Fruit fly (Drosophila melanogaster) whole organism, embryonic: ENCODE data around the gene Cad99C.

ENCODE experiments used
- Adf1 ChIP-seq: fragments of 200-800 bp; sonication (Bioruptor generic); IDR thresholded peaks from 2 replicates; pipeline ENCODE4 v1.3.6; 2022; ENCODE audit warnings: missing biosample characterization, missing genetic modification characterization
- CG11723 ChIP-seq: fragments of 200-800 bp; sonication (Bioruptor generic); optimal IDR thresholded peaks from 2 replicates; lab custom pipeline; 2017; ENCODE audit warnings: missing biosample characterization, mild to moderate bottlenecking, missing genetic modification characterization
- CG13123 ChIP-seq: fragments of 200-800 bp; sonication (Bioruptor generic); optimal IDR thresholded peaks from 2 replicates; lab custom pipeline; 2016; ENCODE audit warnings: missing biosample characterization, missing genetic modification characterization
- CG13287 ChIP-seq: fragments of 200-800 bp; sonication (Bioruptor generic); IDR thresholded peaks from 2 replicates; pipeline ENCODE4 v1.3.6; 2022; ENCODE audit warnings: missing biosample characterization, missing genetic modification characterization; ENCODE audit not compliant: partially characterized antibody
- CG13624 ChIP-seq: fragments of 200-800 bp; sonication (Bioruptor generic); optimal IDR thresholded peaks from 2 replicates; lab custom pipeline; 2016; ENCODE audit warnings: missing biosample characterization, missing genetic modification characterization
- CG14667 ChIP-seq: fragments of 200-800 bp; sonication (Bioruptor generic); IDR thresholded peaks from 2 replicates; pipeline ENCODE4 v1.3.6; 2022; ENCODE audit warnings: missing biosample characterization, missing genetic modification characterization
- CG14710 ChIP-seq: fragments of 200-800 bp; sonication (Bioruptor generic); optimal IDR thresholded peaks from 3 replicates; lab custom pipeline; 2019; ENCODE audit warnings: missing biosample characterization, mild to moderate bottlenecking, missing genetic modification characterization, moderate library complexity
- CG15601 ChIP-seq: fragments of 200-800 bp; sonication (Bioruptor generic); optimal IDR thresholded peaks from 3 replicates; lab custom pipeline; 2019; ENCODE audit warnings: missing biosample characterization, mild to moderate bottlenecking, missing genetic modification characterization, moderate library complexity
- CG17612 ChIP-seq: fragments of 200-800 bp; sonication (Bioruptor generic); IDR thresholded peaks from 2 replicates; pipeline ENCODE4 v1.3.6; 2022; ENCODE audit warnings: missing biosample characterization, missing genetic modification characterization
- CG2120 ChIP-seq: fragments of 200-800 bp; sonication (Bioruptor generic); optimal IDR thresholded peaks from 3 replicates; lab custom pipeline; 2016; ENCODE audit warnings: missing biosample characterization, missing genetic modification characterization
- CG2129 ChIP-seq: fragments of 200-800 bp; sonication (Bioruptor generic); IDR thresholded peaks from 2 replicates; pipeline ENCODE4 v1.3.6; 2022; ENCODE audit warnings: missing biosample characterization, missing genetic modification characterization; ENCODE audit not compliant: partially characterized antibody
- CG30431 ChIP-seq: fragments of 200-800 bp; sonication (Bioruptor generic); optimal IDR thresholded peaks from 2 replicates; lab custom pipeline; 2017; ENCODE audit warnings: missing biosample characterization, missing genetic modification characterization
- CG34376 ChIP-seq: fragments of 200-800 bp; sonication (Bioruptor generic); optimal IDR thresholded peaks from 2 replicates; lab custom pipeline; 2018; ENCODE audit warnings: missing biosample characterization, mild to moderate bottlenecking, missing genetic modification characterization
- CG3847 ChIP-seq: fragments of 200-800 bp; sonication (Bioruptor generic); IDR thresholded peaks from 2 replicates; pipeline ENCODE4 v1.3.6; 2022; ENCODE audit warnings: missing biosample characterization, missing genetic modification characterization
- CG4404 ChIP-seq: fragments of 200-800 bp; sonication (Bioruptor generic); IDR thresholded peaks from 2 replicates; pipeline ENCODE4 v1.3.6; 2022; ENCODE audit warnings: missing biosample characterization, missing genetic modification characterization
- CG6272 ChIP-seq: fragments of 200-800 bp; sonication (Bioruptor generic); IDR thresholded peaks from 2 replicates; pipeline ENCODE4 v1.3.6; 2022; ENCODE audit warnings: missing biosample characterization, missing genetic modification characterization
- CG7963 ChIP-seq: fragments of 200-800 bp; sonication (Bioruptor generic); IDR thresholded peaks from 3 replicates; pipeline ENCODE4 v1.3.6; 2022; ENCODE audit warnings: missing biosample characterization, missing genetic modification characterization; ENCODE audit not compliant: partially characterized antibody
- E2f1 ChIP-seq: fragments of 200-800 bp; sonication (Bioruptor generic); IDR thresholded peaks from 2 replicates; pipeline ENCODE4 v1.3.6; 2022; ENCODE audit warnings: missing biosample characterization, missing genetic modification characterization
- Elba2 ChIP-seq: fragments of 200-800 bp; sonication (Bioruptor generic); optimal IDR thresholded peaks from 3 replicates; lab custom pipeline; 2016; ENCODE audit warnings: missing biosample characterization, missing genetic modification characterization
- HmgZ ChIP-seq: fragments of 200-800 bp; sonication (Bioruptor generic); optimal IDR thresholded peaks from 2 replicates; lab custom pipeline; 2018; ENCODE audit warnings: missing biosample characterization, mild to moderate bottlenecking, missing genetic modification characterization
- Kr ChIP-seq: fragments of 200-800 bp; sonication (Bioruptor generic); optimal IDR thresholded peaks from 2 replicates; lab custom pipeline; 2017; ENCODE audit warnings: missing biosample characterization, mild to moderate bottlenecking, missing genetic modification characterization
- MBD-R2 ChIP-seq: fragments of 200-800 bp; sonication (Bioruptor generic); IDR thresholded peaks from 2 replicates; pipeline ENCODE4 v1.3.6; 2022; ENCODE audit warnings: missing biosample characterization, missing genetic modification characterization
- MESR4 ChIP-seq: fragments of 200-800 bp; sonication (Bioruptor generic); optimal IDR thresholded peaks from 2 replicates; lab custom pipeline; 2018; ENCODE audit warnings: missing biosample characterization, mild to moderate bottlenecking, missing genetic modification characterization, moderate library complexity
- Med ChIP-seq: fragments of 200-800 bp; sonication (Bioruptor generic); peaks from one replicate; lab custom pipeline; 2016; ENCODE audit warnings: missing biosample characterization, missing genetic modification characterization, mild to moderate bottlenecking, inconsistent platforms, moderate library complexity
- Myb ChIP-seq: fragments of 200-800 bp; sonication (Bioruptor generic); optimal IDR thresholded peaks from 2 replicates; lab custom pipeline; 2016; ENCODE audit warnings: missing biosample characterization, missing genetic modification characterization
- NK7.1 ChIP-seq: fragments of 200-800 bp; sonication (Bioruptor generic); optimal IDR thresholded peaks from 3 replicates; lab custom pipeline; 2016; ENCODE audit warnings: missing biosample characterization, missing genetic modification characterization
- Sry-β ChIP-seq: fragments of 200-800 bp; sonication (Bioruptor generic); optimal IDR thresholded peaks from 2 replicates; lab custom pipeline; 2018; ENCODE audit warnings: missing biosample characterization, mild to moderate bottlenecking, missing genetic modification characterization, moderate library complexity
- Tbp ChIP-seq: fragments of >200 bp; optimal IDR thresholded peaks from 2 replicates; lab custom pipeline; 2018; ENCODE audit warnings: missing biosample characterization, missing genetic modification characterization
- ash1 ChIP-seq: fragments of 200-800 bp; sonication (Bioruptor generic); optimal IDR thresholded peaks from 2 replicates; lab custom pipeline; 2018; ENCODE audit warnings: missing biosample characterization, mild to moderate bottlenecking, missing genetic modification characterization
- bowl ChIP-seq: fragments of 200-800 bp; sonication (Bioruptor generic); IDR thresholded peaks from 2 replicates; pipeline ENCODE4 v1.3.6; 2022; ENCODE audit warnings: missing biosample characterization, missing genetic modification characterization
- btn ChIP-seq: fragments of 200-800 bp; sonication (Bioruptor generic); optimal IDR thresholded peaks from 2 replicates; lab custom pipeline; 2016; ENCODE audit warnings: missing biosample characterization, missing genetic modification characterization
- corto ChIP-seq: fragments of 200-800 bp; sonication (Bioruptor generic); optimal IDR thresholded peaks from 2 replicates; lab custom pipeline; 2016; ENCODE audit warnings: missing biosample characterization, mild to moderate bottlenecking, missing genetic modification characterization, moderate library complexity
- dimm ChIP-seq: fragments of 200-800 bp; sonication (Bioruptor generic); IDR thresholded peaks from 2 replicates; pipeline ENCODE4 v1.3.6; 2022; ENCODE audit warnings: missing biosample characterization, missing genetic modification characterization
- dm ChIP-seq: fragments of 200-800 bp; sonication (Bioruptor generic); optimal IDR thresholded peaks from 3 replicates; lab custom pipeline; 2016; ENCODE audit warnings: missing biosample characterization, missing genetic modification characterization
- dpn ChIP-seq, 2 experiments: fragments of 200-800 bp; sonication (Bioruptor generic); optimal IDR thresholded peaks; 3 replicates each; lab custom pipeline; 2016; ENCODE audit warnings: missing biosample characterization in 2 of 2, missing genetic modification characterization in 2 of 2
- gem ChIP-seq: fragments of 200-800 bp; sonication (Bioruptor generic); optimal IDR thresholded peaks from 2 replicates; lab custom pipeline; 2019; ENCODE audit warnings: missing biosample characterization, mild to moderate bottlenecking, missing genetic modification characterization, moderate library complexity
- gfzf ChIP-seq: fragments of 200-800 bp; sonication (Bioruptor generic); optimal IDR thresholded peaks from 2 replicates; lab custom pipeline; 2016; ENCODE audit warnings: missing biosample characterization, mild to moderate bottlenecking, missing genetic modification characterization, moderate library complexity
- hbn ChIP-seq: fragments of 200-800 bp; sonication (Bioruptor generic); IDR thresholded peaks from 2 replicates; pipeline ENCODE4 v1.3.6; 2022; ENCODE audit warnings: missing biosample characterization, missing genetic modification characterization; ENCODE audit not compliant: partially characterized antibody
- insv ChIP-seq, 2 experiments: fragments of 200-800 bp; sonication (Bioruptor generic); optimal IDR thresholded peaks; 3 replicates each; lab custom pipeline; 2016 to 2018; ENCODE audit warnings: missing biosample characterization in 2 of 2, missing genetic modification characterization in 2 of 2
- ken ChIP-seq: fragments of 200-800 bp; sonication (Bioruptor generic); IDR thresholded peaks from 3 replicates; pipeline ENCODE4 v1.3.6; 2022; ENCODE audit warnings: missing biosample characterization, missing genetic modification characterization
- knrl ChIP-seq: fragments of 200-800 bp; sonication (Bioruptor generic); IDR thresholded peaks from 3 replicates; pipeline ENCODE4 v1.3.6; 2022; ENCODE audit warnings: missing biosample characterization, missing genetic modification characterization; ENCODE audit not compliant: partially characterized antibody
- nau ChIP-seq: fragments of 200-800 bp; sonication (Bioruptor generic); optimal IDR thresholded peaks from 3 replicates; lab custom pipeline; 2017; ENCODE audit warnings: missing biosample characterization, mild to moderate bottlenecking, missing genetic modification characterization, missing genetic modification reagents
- nerfin-2 ChIP-seq: fragments of 200-800 bp; sonication (Bioruptor generic); IDR thresholded peaks from 2 replicates; pipeline ENCODE4 v1.3.6; 2022; ENCODE audit warnings: missing biosample characterization, missing genetic modification characterization; ENCODE audit not compliant: partially characterized antibody
- org-1 ChIP-seq: fragments of 200-800 bp; sonication (Bioruptor generic); optimal IDR thresholded peaks from 2 replicates; lab custom pipeline; 2017; ENCODE audit warnings: missing biosample characterization, missing genetic modification characterization
- run ChIP-seq: fragments of 200-800 bp; sonication (Bioruptor generic); optimal IDR thresholded peaks from 3 replicates; lab custom pipeline; 2018; ENCODE audit warnings: missing biosample characterization, mild to moderate bottlenecking, missing genetic modification characterization
- sens ChIP-seq: fragments of 200-800 bp; sonication (Bioruptor generic); peaks from one replicate; lab custom pipeline; 2016; ENCODE audit warnings: missing biosample characterization, missing genetic modification characterization
- trem ChIP-seq: fragments of 200-800 bp; optimal IDR thresholded peaks from 3 replicates; lab custom pipeline; 2019; ENCODE audit warnings: missing biosample characterization, mild to moderate bottlenecking, missing genetic modification characterization, moderate library complexity
- tup ChIP-seq: fragments of 200-800 bp; sonication (Bioruptor generic); optimal IDR thresholded peaks from 2 replicates; lab custom pipeline; 2016; ENCODE audit warnings: missing biosample characterization, mild to moderate bottlenecking, missing genetic modification characterization, moderate library complexity
- unc-4 ChIP-seq: fragments of 200-800 bp; sonication (Bioruptor generic); IDR thresholded peaks from 2 replicates; pipeline ENCODE4 v1.3.6; 2022; ENCODE audit warnings: missing biosample characterization, missing genetic modification characterization; ENCODE audit not compliant: partially characterized antibody

Cad99C gene

DNA sequence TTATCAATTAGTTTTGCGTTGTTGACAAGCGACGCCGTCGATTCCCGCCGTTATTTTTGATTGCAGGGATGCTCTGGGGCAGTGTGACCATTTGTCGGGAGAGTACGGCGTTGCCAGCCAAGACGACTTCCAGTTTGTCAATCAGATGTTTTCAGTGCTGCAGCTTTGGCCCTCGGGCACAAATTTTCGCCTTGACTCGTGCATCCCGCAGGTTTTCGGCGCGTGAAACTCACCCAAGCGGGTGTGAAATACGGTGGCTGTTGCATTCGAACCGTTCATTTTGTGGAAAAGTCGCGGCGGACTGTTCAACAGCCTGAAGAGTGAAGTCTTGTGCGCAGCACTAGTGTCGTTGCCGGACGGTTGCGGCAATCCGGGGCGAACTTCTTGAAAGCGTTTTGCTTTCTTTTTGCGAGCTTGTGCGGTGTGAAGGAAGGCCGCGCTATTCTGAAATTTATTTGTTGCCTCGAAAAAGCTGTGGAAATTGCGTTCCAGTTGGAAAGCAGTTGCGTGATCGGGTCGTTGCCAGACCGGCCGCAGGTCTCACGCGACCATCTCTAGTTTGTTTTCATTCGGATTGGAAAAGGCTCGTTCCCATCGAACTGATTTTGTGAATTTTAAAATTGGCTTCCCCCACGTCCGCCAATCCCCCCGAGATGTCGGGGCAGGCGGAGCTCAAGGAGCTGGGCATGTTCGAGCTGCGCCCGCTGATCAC, 34.6 kb upstream of the Cad99C start, which contains the start of the genes ca and ncd (continued):
- TF ChIP-seq bowl (GFP tag; lab: Robert Waterston, UW) (no peak), corto (GFP tag; lab: Kevin White, UChicago) (no peak), Myb (GFP tag; lab: Kevin White, UChicago) (peak; percentile 93), gem (tag; lab: Kevin White, UChicago) (no peak), NK7.1 (no peak), hbn (peak; percentile 44; the same call in 1 of the 2 replicates), Sry-β (peak; percentile 62), Tbp (GFP tag; lab: Kevin White, UChicago) (no peak), CG2129 (peak; percentile 47; the same call in 1 of the 2 replicates), knrl (peak; percentile 57; the same call in 2 of the 3 replicates), CG3847 (GFP tag; lab: Robert Waterston, UW) (peak; percentile 38; the same call in 1 of the 2 replicates), CG34376 (GFP tag; lab: Kevin White, UChicago) (no peak), CG2120 (no peak), run (tag; lab: Kevin White, UChicago) (no peak), dpn (GFP tag; optimal IDR thresholded peaks at IDR 0.05; lab: Kevin White, UChicago) (peak in 1 of 2 experiments; percentile 12), unc-4 (GFP tag; lab: Robert Waterston, UW) (peak; percentile 71), dimm (no peak), gfzf (GFP tag; lab: Kevin White, UChicago) (peak; percentile 59), Elba2 (peak; percentile 82), Med (GFP tag; lab: Kevin White, UChicago) (peak; percentile 63), MESR4 (GFP tag; lab: Kevin White, UChicago) (peak; percentile 48), CG15601 (tag; lab: Kevin White, UChicago) (no peak), E2f1 (GFP tag; lab: Robert Waterston, UW) (peak; percentile 8; the same call in 1 of the 2 replicates), CG14667 (GFP tag; lab: Robert Waterston, UW) (no peak), MBD-R2 (peak; percentile 56; the same call in 1 of the 2 replicates), HmgZ (tag; lab: Kevin White, UChicago) (peak; percentile 15), insv (GFP tag; optimal IDR thresholded peaks at IDR 0.05; lab: Kevin White, UChicago) (peak; percentile 46 to 95), CG11723 (GFP tag; lab: Kevin White, UChicago) (no peak), Kr (no peak), ash1 (GFP tag; lab: Kevin White, UChicago) (no peak), CG7963 (GFP tag; lab: Robert Waterston, UW) (peak; percentile 61; the same call in 1 of the 3 replicates), CG6272 (GFP tag; lab: Robert Waterston, UW) (no peak), Adf1 (no peak), trem (peak; percentile 12), CG30431 (GFP tag; lab: Kevin White, UChicago) (no peak), CG4404 (GFP tag; lab: Robert Waterston, UW) (no peak), ken (GFP tag; lab: Robert Waterston, UW) (no peak), CG14710 (tag; lab: Kevin White, UChicago) (peak; percentile 50), nerfin-2 (GFP tag; lab: Robert Waterston, UW) (peak; percentile 24; the same call in 1 of the 2 replicates), nau (GFP tag; lab: Kevin White, UChicago) (no peak), org-1 (no peak), CG13123 (GFP tag; lab: Kevin White, UChicago) (no peak), CG13287 (GFP tag; lab: Robert Waterston, UW) (peak; percentile 80), dm (GFP tag; lab: Kevin White, UChicago) (peak; percentile 34), sens (GFP tag; lab: Kevin White, UChicago) (peak; percentile 47), CG17612 (GFP tag; lab: Robert Waterston, UW) (no peak), tup (GFP tag; lab: Kevin White, UChicago) (no peak), CG13624 (GFP tag; lab: Kevin White, UChicago) (peak; percentile 1), btn (GFP tag; lab: Kevin White, UChicago) (no peak)
